Fruit fly (Drosophila melanogaster) Kc167 (cell line): ENCODE measurements around the gene CG17075.

Source experiments
- Sin3A ChIP-seq: fragments of >200 bp; optimal IDR thresholded peaks from 2 replicates; lab custom pipeline; 2018; ENCODE audit warnings: missing external identifiers
- insv ChIP-seq: fragments of >200 bp; optimal IDR thresholded peaks from 3 replicates; lab custom pipeline; 2018; ENCODE audit warnings: missing external identifiers
- psq ChIP-seq: fragments of >200 bp; optimal IDR thresholded peaks from 2 replicates; lab custom pipeline; 2017; ENCODE audit warnings: missing external identifiers
- ttk ChIP-seq: sonication (Bioruptor generic); optimal IDR thresholded peaks from 2 replicates; lab custom pipeline; 2017; ENCODE audit warnings: missing external identifiers

DNA sequence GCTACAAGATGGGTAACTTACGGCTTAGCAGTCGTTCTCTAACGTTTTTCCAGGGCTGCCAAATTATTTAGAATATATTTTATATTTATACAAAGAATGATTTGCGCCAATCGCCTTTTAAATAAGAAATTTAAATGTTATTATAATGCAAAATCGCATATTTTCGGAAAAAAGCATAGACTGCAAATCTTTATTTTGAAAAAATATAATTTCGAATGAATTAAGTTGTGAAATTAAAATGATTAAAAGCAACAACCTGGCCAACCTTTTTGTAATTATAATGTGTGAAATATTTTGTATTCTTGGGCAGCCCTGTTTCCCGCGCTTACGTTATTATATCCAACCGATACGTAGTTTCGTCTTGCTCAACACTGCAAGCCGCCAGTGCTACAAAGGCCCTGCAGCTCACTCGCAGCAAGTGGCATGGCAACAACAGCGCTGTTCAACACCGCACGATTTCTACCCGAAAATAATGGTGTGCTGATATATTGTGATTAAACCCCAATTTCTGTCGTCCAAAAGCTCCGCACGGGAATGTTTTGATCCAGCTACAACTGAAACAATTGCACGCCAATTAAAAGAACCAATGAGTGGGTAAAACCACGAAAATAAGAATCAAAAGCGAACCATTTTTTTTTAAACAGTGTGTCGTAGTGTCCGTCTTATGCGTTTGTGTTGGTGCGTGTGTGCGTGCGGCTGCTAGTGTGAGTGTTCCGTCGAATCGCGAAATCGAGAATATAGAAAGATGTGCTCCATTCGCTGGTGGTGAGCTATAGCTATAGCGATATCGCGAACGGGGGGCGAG lies 30.4 kb upstream of the CG17075 start, which contains the start of gene Pi3K21B:
- TF ChIP-seq psq (lab: Kevin White, UChicago) (no peak), Sin3A (lab: Kevin White, UChicago) (no peak), insv (lab: Kevin White, UChicago) (no peak), ttk (lab: Kevin White, UChicago) (no peak)
